Fruit fly (Drosophila melanogaster) whole organism, pupa: Measurements from ENCODE around the gene comm3.

Experiments used
- CG10348 ChIP-seq: fragments of 200-800 bp; sonication (Bioruptor generic); IDR thresholded peaks from 2 replicates; pipeline ENCODE4 v1.3.6; 2022; ENCODE audit warnings: missing biosample characterization, missing genetic modification characterization
- CG12605 ChIP-seq: fragments of 200-800 bp; sonication (Bioruptor generic); IDR thresholded peaks from 2 replicates; pipeline ENCODE4 v1.3.6; 2022; ENCODE audit warnings: missing biosample characterization, missing genetic modification characterization
- CG13204 ChIP-seq: fragments of 200-800 bp; sonication (Bioruptor generic); optimal IDR thresholded peaks from 2 replicates; lab custom pipeline; 2018; ENCODE audit warnings: missing biosample characterization, mild to moderate bottlenecking, missing genetic modification characterization, moderate library complexity
- CG14655 ChIP-seq: fragments of 200-800 bp; sonication (Bioruptor generic); optimal IDR thresholded peaks from 3 replicates; lab custom pipeline; 2017; ENCODE audit warnings: mild to moderate bottlenecking, missing biosample characterization, missing genetic modification reagents, missing genetic modification characterization
- CG15710 ChIP-seq: fragments of 200-800 bp; sonication (Bioruptor generic); optimal IDR thresholded peaks from 2 replicates; lab custom pipeline; 2018; ENCODE audit warnings: missing biosample characterization, mild to moderate bottlenecking, missing genetic modification characterization, moderate library complexity
- CG17806 ChIP-seq: fragments of 200-800 bp; sonication (Bioruptor generic); optimal IDR thresholded peaks from 2 replicates; lab custom pipeline; 2018; ENCODE audit warnings: missing biosample characterization, mild to moderate bottlenecking, missing genetic modification characterization, moderate library complexity
- CG32121 ChIP-seq: fragments of 200-800 bp; sonication (Bioruptor generic); IDR thresholded peaks from 2 replicates; pipeline ENCODE4 v1.3.6; 2022; ENCODE audit warnings: missing biosample characterization, missing genetic modification characterization
- CG34367 ChIP-seq: fragments of 200-800 bp; sonication (Bioruptor generic); optimal IDR thresholded peaks from 2 replicates; lab custom pipeline; 2018; ENCODE audit warnings: missing biosample characterization, mild to moderate bottlenecking, missing genetic modification characterization
- CG4496 ChIP-seq: fragments of 200-800 bp; sonication (Bioruptor generic); IDR thresholded peaks from 3 replicates; pipeline ENCODE4 v1.3.6; 2022; ENCODE audit warnings: missing biosample characterization, missing genetic modification characterization
- CG8159 ChIP-seq: fragments of 200-800 bp; sonication (Bioruptor generic); optimal IDR thresholded peaks from 3 replicates; lab custom pipeline; 2018; ENCODE audit warnings: missing biosample characterization, mild to moderate bottlenecking, missing genetic modification characterization, moderate library complexity
- CG8301 ChIP-seq: fragments of 200-800 bp; sonication (Bioruptor generic); optimal IDR thresholded peaks from 2 replicates; lab custom pipeline; 2018; ENCODE audit warnings: missing biosample characterization, mild to moderate bottlenecking, missing genetic modification characterization
- CG9948 ChIP-seq: fragments of 200-800 bp; sonication (Bioruptor generic); optimal IDR thresholded peaks from 2 replicates; lab custom pipeline; 2018; ENCODE audit warnings: missing biosample characterization, mild to moderate bottlenecking, missing genetic modification characterization, moderate library complexity
- D1 ChIP-seq: fragments of 200-800 bp; sonication (Bioruptor generic); optimal IDR thresholded peaks from 2 replicates; lab custom pipeline; 2018; ENCODE audit warnings: missing biosample characterization, mild to moderate bottlenecking, missing genetic modification characterization, moderate library complexity
- EcR ChIP-seq: fragments of 200-800 bp; sonication (Bioruptor generic); optimal IDR thresholded peaks from 3 replicates; lab custom pipeline; 2019; ENCODE audit warnings: missing biosample characterization, missing genetic modification characterization, mild to moderate bottlenecking, moderate library complexity, missing genetic modification reagents
- Ets98B ChIP-seq: fragments of 200-800 bp; sonication (Bioruptor generic); IDR thresholded peaks from 2 replicates; pipeline ENCODE4 v1.3.6; 2022; ENCODE audit warnings: missing biosample characterization, missing genetic modification characterization
- Pif1A ChIP-seq: fragments of 200-800 bp; sonication (Bioruptor generic); optimal IDR thresholded peaks from 3 replicates; lab custom pipeline; 2016; ENCODE audit warnings: missing biosample characterization, missing genetic modification characterization
- Pif1B ChIP-seq: fragments of 200-800 bp; sonication (Bioruptor generic); optimal IDR thresholded peaks from 3 replicates; lab custom pipeline; 2016; ENCODE audit warnings: missing biosample characterization, missing genetic modification characterization
- Snoo ChIP-seq: fragments of 200-800 bp; sonication (Bioruptor generic); optimal IDR thresholded peaks from 3 replicates; lab custom pipeline; 2017; ENCODE audit warnings: missing biosample characterization, mild to moderate bottlenecking, missing genetic modification characterization, inconsistent platforms
- fd96Ca ChIP-seq: fragments of 200-800 bp; sonication (Bioruptor generic); IDR thresholded peaks from 3 replicates; pipeline ENCODE4 v1.3.6; 2022; ENCODE audit warnings: missing biosample characterization, missing genetic modification characterization
- gl ChIP-seq: fragments of 200-800 bp; sonication (Bioruptor generic); optimal IDR thresholded peaks from 2 replicates; lab custom pipeline; 2018; ENCODE audit warnings: missing biosample characterization, mild to moderate bottlenecking, missing genetic modification characterization
- rn ChIP-seq: fragments of 200-800 bp; sonication (Bioruptor generic); IDR thresholded peaks from 2 replicates; pipeline ENCODE4 v1.3.6; 2022; ENCODE audit warnings: missing biosample characterization, missing genetic modification characterization

Gene comm3

DNA sequence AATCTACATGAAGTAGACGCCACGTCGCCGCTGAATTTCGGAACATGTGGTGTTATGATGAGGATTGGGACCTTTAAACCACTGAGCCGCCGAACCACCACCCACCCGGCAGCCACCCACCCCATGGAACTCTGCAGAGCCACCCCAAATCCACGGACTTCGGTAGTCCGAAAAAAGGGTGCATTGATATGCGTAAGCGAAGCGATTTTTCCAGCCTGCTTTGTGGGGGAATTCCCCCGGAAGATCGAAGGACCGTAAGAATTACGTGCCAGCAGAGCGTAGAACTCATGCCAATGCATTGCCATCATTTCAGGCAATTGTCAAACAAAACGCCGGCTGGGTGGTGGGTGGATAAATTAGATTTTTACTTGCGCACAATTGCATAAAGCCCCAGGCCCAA is 30.7 kb upstream of the comm3 start:
- TF ChIP-seq CG12605 (GFP tag; lab: Robert Waterston, UW), result no peak
- no peak for TF ChIP-seq CG17806 (tag; lab: Kevin White, UChicago)
- no peak for TF ChIP-seq D1 (tag; lab: Kevin White, UChicago)
- TF ChIP-seq CG4496 (GFP tag; lab: Robert Waterston, UW), result no peak
- no peak for TF ChIP-seq Ets98B
- no peak for TF ChIP-seq CG8159 (tag; lab: Kevin White, UChicago)
- no peak for TF ChIP-seq CG13204 (GFP tag; lab: Kevin White, UChicago)
- TF ChIP-seq CG15710 (tag; lab: Kevin White, UChicago), result no peak

DNA sequence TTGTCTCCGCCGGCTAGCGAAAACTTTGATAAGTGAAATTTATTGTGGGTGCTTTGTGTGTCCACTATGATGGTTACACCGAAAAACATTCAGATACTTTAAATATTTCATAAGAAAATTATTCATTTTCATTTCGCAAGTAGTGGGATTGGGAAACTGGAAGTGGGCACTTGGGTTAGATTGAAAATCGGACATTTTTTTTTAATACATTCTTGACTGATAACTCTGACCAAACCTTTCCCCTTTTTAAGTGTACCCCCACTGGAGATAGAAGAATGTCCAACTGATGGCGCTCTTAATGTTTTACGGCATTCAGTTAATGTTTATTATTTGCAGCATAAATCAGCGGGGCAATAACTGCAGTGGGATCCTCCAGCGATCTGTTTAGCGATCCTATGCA is 30.1 kb upstream of the comm3 start:
- TF ChIP-seq Pif1B (GFP tag; lab: Kevin White, UChicago) (no peak), CG9948 (tag; lab: Kevin White, UChicago) (peak; percentile 20), CG14655 (GFP tag; lab: Kevin White, UChicago) (peak; percentile 1), gl (no peak), CG8159 (tag; lab: Kevin White, UChicago) (peak; percentile 5)
- TF ChIP-seq, all 21 proteins: peak for 3

DNA sequence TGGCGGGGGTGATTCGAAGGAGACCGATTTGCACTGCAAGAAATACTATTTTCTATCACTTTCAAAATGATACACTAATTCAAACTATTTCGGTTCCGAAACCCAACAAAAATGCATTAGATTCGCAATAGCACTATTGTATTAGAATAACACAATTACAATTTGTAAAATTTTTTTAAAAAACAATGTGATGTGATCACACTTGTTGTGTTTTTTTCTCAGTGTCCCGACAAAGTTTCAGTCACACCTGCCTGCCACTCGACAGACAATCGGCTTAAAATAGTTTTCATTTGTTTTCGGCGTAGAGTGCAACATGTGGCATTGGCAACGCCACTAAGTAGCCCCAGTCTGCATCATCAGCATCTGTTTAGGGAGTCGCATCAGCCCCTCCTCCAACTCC is 27.5 kb upstream of the comm3 start:
- peak; percentile 65 for TF ChIP-seq CG14655 (GFP tag; lab: Kevin White, UChicago)
- TF ChIP-seq CG9948 (tag; lab: Kevin White, UChicago), result peak; percentile 23
- 0 out of 2 replicates have a peak, but pooled peaks have one; percentile 14 for TF ChIP-seq Ets98B
- TF ChIP-seq rn (GFP tag; lab: Robert Waterston, UW), result no peak
- TF ChIP-seq CG8301 (tag; lab: Kevin White, UChicago), result peak; percentile 37
- TF ChIP-seq CG34367 (tag; lab: Kevin White, UChicago), result no peak
- TF ChIP-seq, all 21 proteins: peak for 4

DNA sequence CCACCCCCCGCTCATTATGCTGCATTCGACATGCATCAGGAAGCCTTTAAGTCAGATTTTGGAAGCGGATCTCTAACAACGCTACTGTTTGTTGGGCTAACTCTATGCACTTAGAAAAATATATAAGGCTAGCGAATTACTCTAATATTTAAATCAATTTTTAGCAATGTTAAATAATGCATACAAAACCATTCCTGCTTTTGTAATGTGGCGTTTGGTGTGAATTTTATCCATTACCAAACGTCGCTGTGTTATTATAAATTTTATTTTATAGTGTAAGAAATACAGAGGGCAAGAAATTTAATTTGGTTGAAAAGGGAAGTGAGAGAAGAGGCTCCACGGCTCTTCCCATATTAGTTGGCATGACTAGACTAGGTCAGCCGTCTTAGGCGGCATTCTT is 25.2 kb upstream of the comm3 start:
- TF ChIP-seq CG14655 (GFP tag; lab: Kevin White, UChicago), result peak; percentile 14
- no peak for TF ChIP-seq Pif1A (GFP tag; lab: Kevin White, UChicago)
- peak; percentile 3 for TF ChIP-seq CG9948 (tag; lab: Kevin White, UChicago)
- TF ChIP-seq Ets98B, result no peak
- TF ChIP-seq, all 21 proteins: peak for 2

DNA sequence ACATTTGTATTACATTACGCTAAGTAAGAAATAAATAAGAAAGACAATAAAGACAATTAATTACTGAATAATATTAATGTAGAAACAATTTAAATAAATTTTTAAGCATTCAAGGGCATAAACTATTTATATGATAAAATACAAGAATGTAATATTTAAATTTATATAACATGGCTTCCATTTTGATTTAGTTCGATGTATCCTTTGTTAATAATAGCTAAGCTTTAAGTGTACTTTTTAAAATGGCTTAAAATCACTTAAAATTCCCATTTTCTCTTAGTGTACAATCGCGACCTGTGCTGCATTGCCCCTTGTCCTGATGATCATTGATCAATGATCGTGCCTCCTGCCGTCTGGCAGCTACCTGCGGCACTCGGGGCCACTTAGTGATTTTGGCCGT is 22.9 kb upstream of the comm3 start:
- TF ChIP-seq EcR (GFP tag; lab: Kevin White, UChicago) (no peak), CG9948 (tag; lab: Kevin White, UChicago) (peak; percentile 7), fd96Ca (GFP tag; lab: Robert Waterston, UW) (no peak), CG4496 (GFP tag; lab: Robert Waterston, UW) (no peak), CG8301 (tag; lab: Kevin White, UChicago) (no peak), CG32121 (GFP tag; lab: Robert Waterston, UW) (no peak), D1 (tag; lab: Kevin White, UChicago) (no peak), gl (no peak), Pif1A (GFP tag; lab: Kevin White, UChicago) (no peak), CG8159 (tag; lab: Kevin White, UChicago) (peak; percentile 56), CG13204 (GFP tag; lab: Kevin White, UChicago) (no peak), CG34367 (tag; lab: Kevin White, UChicago) (no peak), Ets98B (no peak), CG14655 (GFP tag; lab: Kevin White, UChicago) (no peak), CG12605 (GFP tag; lab: Robert Waterston, UW) (no peak), Snoo (tag; lab: Kevin White, UChicago) (peak; percentile 25), CG10348 (GFP tag; lab: Robert Waterston, UW) (no peak), rn (GFP tag; lab: Robert Waterston, UW) (no peak), CG15710 (tag; lab: Kevin White, UChicago) (peak; percentile 17)

DNA sequence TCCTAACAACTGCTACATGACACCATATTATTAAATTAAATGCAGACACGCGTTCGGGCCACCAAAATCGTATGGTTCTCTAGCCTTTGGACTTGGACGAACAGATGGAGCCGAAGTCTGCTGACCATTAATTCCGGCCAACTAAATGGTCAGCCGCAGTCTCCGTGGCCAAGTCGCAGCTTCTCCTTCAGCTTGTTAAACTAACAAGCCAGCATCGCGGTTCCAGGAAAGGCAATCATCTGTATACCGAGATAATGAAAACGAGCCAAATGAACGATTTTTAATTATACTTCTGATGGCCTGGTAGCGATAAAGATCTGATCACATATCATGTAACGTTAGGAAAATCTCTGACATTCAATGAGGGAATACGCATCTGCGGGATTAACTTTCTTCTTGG is 22.4 kb upstream of the comm3 start:
- no peak for TF ChIP-seq CG17806 (tag; lab: Kevin White, UChicago)
- TF ChIP-seq, all 21 proteins: peak for 0

DNA sequence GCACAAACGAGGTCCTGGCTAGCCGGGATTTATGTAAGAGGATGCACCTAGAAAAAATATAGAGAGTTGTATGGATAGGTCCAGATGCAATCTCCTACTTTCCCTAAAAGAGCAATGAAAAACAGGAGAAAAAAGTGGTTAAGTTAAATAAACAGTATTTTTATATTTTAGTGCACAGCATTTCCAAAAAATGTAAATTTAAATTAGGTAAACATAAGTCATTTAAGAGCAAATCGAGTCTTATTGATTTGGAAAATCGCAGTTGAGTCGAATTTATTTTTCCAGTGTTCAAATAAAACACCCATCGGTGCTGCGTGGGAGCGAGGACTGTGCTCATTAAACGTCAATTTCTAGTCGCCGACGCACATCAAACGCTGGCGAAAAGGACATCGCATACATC is 18.2 kb upstream of the comm3 start:
- TF ChIP-seq EcR (GFP tag; lab: Kevin White, UChicago) (no peak), Pif1B (GFP tag; lab: Kevin White, UChicago) (no peak)
- TF ChIP-seq, all 21 proteins: peak for 0

DNA sequence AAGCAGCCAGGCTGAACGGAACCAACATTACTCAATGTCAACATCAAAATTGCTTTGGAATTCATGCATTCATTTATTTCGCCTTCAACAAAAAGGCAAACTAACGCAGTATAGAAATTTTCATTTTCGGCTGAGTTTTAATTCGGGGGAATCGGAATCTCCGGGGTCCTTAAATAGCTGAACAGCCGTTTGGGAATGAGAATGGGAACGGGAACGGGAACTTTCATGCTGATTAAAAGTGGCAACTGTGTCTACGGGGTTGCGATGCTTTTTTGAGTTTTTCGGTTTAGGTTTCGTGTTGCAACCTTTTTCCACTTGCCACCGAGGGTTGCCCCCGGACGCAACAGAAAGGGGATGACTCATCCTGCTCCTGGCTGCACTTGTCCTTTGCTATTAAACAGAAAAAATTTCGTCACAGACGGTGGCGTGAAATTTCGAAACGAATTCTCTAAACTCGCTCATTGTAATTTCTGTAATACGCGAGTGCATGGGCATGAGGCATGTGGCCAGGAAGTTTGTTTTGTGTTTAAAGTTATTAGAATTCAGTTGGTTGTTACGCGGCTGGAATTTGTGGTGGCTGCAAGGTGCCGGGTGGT is 16.7 kb upstream of the comm3 start:
- no peak for TF ChIP-seq CG8159 (tag; lab: Kevin White, UChicago)
- no peak for TF ChIP-seq CG4496 (GFP tag; lab: Robert Waterston, UW)
- no peak for TF ChIP-seq CG12605 (GFP tag; lab: Robert Waterston, UW)
- no peak for TF ChIP-seq CG8301 (tag; lab: Kevin White, UChicago)
- no peak for TF ChIP-seq Pif1A (GFP tag; lab: Kevin White, UChicago)
- no peak for TF ChIP-seq EcR (GFP tag; lab: Kevin White, UChicago)
- TF ChIP-seq CG14655 (GFP tag; lab: Kevin White, UChicago), result no peak
- TF ChIP-seq gl, result no peak
- TF ChIP-seq Pif1B (GFP tag; lab: Kevin White, UChicago), result no peak
- TF ChIP-seq, all 21 proteins: peak for 0
